Worm (Caenorhabditis elegans) whole organism, L4 larva: ENCODE data around the gene his-74.

ENCODE experiments used
- D1046.2 ChIP-seq: fragments of 200-800 bp; sonication (Bioruptor generic); IDR thresholded peaks from 2 replicates; pipeline ENCODE4 v1.3.6; 2022; ENCODE audit warnings: missing genetic modification characterization, missing compliant biosample characterization
- F10B5.3 ChIP-seq: sonication (generic microtip); optimal IDR thresholded peaks from 2 replicates; lab custom pipeline; 2016; ENCODE audit warnings: mild to moderate bottlenecking, missing genetic modification characterization, missing compliant biosample characterization
- F37D6.2 ChIP-seq: sonication (generic microtip); optimal IDR thresholded peaks from 2 replicates; lab custom pipeline; 2016; ENCODE audit warnings: mild to moderate bottlenecking, missing genetic modification characterization, missing compliant biosample characterization
- F49E8.2 ChIP-seq: sonication (generic microtip); optimal IDR thresholded peaks from 2 replicates; lab custom pipeline; 2016; ENCODE audit warnings: missing compliant biosample characterization, mild to moderate bottlenecking, missing genetic modification characterization, borderline replicate concordance
- Y105C5A.15 ChIP-seq: fragments of 200-800 bp; sonication (Bioruptor generic); IDR thresholded peaks from 2 replicates; pipeline ENCODE4 v1.3.6; 2022; ENCODE audit warnings: missing genetic modification characterization, missing compliant biosample characterization
- aha-1 ChIP-seq: fragments of 150-350 bp; peaks from one replicate; lab custom pipeline; 2014; ENCODE audit warnings: missing biosample characterization, missing genetic modification characterization
- aly-2 ChIP-seq: sonication (generic microtip); optimal IDR thresholded peaks from 2 replicates; lab custom pipeline; 2018; ENCODE audit warnings: missing biosample characterization, missing genetic modification characterization
- ceh-20 ChIP-seq: fragments of 200-800 bp; sonication (Bioruptor generic); IDR thresholded peaks from 2 replicates; pipeline ENCODE4 v1.3.6; 2022; ENCODE audit warnings: missing genetic modification reagents, missing genetic modification characterization, missing compliant biosample characterization
- ceh-28 ChIP-seq: fragments of 150-350 bp; optimal IDR thresholded peaks from 2 replicates; lab custom pipeline; 2014; ENCODE audit warnings: missing biosample characterization, missing genetic modification reagents, missing genetic modification characterization
- ceh-32 ChIP-seq: sonication (generic microtip); optimal IDR thresholded peaks from 2 replicates; lab custom pipeline; 2016; ENCODE audit warnings: mild to moderate bottlenecking, missing genetic modification characterization, missing compliant biosample characterization; ENCODE audit not compliant: poor library complexity
- ceh-62 ChIP-seq: sonication (generic microtip); optimal IDR thresholded peaks from 2 replicates; lab custom pipeline; 2017; ENCODE audit warnings: missing biosample characterization, missing genetic modification characterization
- cey-2 ChIP-seq: sonication (generic microtip); optimal IDR thresholded peaks from 3 replicates; lab custom pipeline; 2017; ENCODE audit warnings: missing genetic modification characterization, mild to moderate bottlenecking, missing compliant biosample characterization, antibody characterized with exemption, borderline replicate concordance; ENCODE audit not compliant: insufficient read depth
- ctbp-1 ChIP-seq: fragments of 200-800 bp; sonication (Bioruptor generic); IDR thresholded peaks from 2 replicates; pipeline ENCODE4 v1.3.6; 2022; ENCODE audit warnings: missing genetic modification reagents, missing genetic modification characterization, missing compliant biosample characterization
- daf-12 ChIP-seq: fragments of 150-350 bp; optimal IDR thresholded peaks from 2 replicates; lab custom pipeline; 2014; ENCODE audit warnings: missing biosample characterization, missing genetic modification reagents, missing genetic modification characterization
- daf-16 ChIP-seq, 3 experiments: sonication (generic microtip); optimal IDR thresholded peaks; 2 replicates each; lab custom pipeline; 2016 to 2017; ENCODE audit warnings: missing genetic modification characterization in 3 of 3, missing genetic modification reagents in 3 of 3, mild to moderate bottlenecking in 2 of 3, missing compliant biosample characterization in 2 of 3, missing biosample characterization in 1 of 3, moderate library complexity in 1 of 3
- daf-19 ChIP-seq: fragments of 200-800 bp; sonication (Bioruptor generic); conservative IDR thresholded peaks from 2 replicates; pipeline ENCODE4 v1.3.6; 2022; ENCODE audit warnings: missing genetic modification characterization, missing compliant biosample characterization
- dpl-1 ChIP-seq: fragments of 150-350 bp; optimal IDR thresholded peaks from 2 replicates; lab custom pipeline; 2014; ENCODE audit warnings: missing biosample characterization, missing genetic modification reagents, missing genetic modification characterization
- dve-1 ChIP-seq: sonication (generic microtip); optimal IDR thresholded peaks from 2 replicates; lab custom pipeline; 2017; ENCODE audit warnings: antibody characterized with exemption, mild to moderate bottlenecking, missing genetic modification characterization, missing compliant biosample characterization; ENCODE audit not compliant: insufficient read depth
- hlh-30 ChIP-seq: sonication (generic microtip); optimal IDR thresholded peaks from 2 replicates; lab custom pipeline; 2017; ENCODE audit warnings: antibody characterized with exemption, mild to moderate bottlenecking, missing genetic modification characterization, missing compliant biosample characterization; ENCODE audit not compliant: insufficient read depth
- hmg-1.1 ChIP-seq: fragments of 200-800 bp; sonication (Bioruptor generic); IDR thresholded peaks from 2 replicates; pipeline ENCODE4 v1.3.6; 2022; ENCODE audit warnings: missing genetic modification reagents, missing genetic modification characterization, missing compliant biosample characterization
- lim-7 ChIP-seq: fragments of 200-800 bp; sonication (Bioruptor generic); IDR thresholded peaks from 2 replicates; pipeline ENCODE4 v1.3.6; 2022; ENCODE audit warnings: missing genetic modification characterization, missing compliant biosample characterization
- lin-1 ChIP-seq: fragments of 200-800 bp; sonication (Bioruptor generic); IDR thresholded peaks from 2 replicates; pipeline ENCODE4 v1.3.6; 2022; ENCODE audit warnings: missing genetic modification reagents, missing genetic modification characterization, missing compliant biosample characterization
- lin-13 ChIP-seq: fragments of 150-350 bp; optimal IDR thresholded peaks from 2 replicates; lab custom pipeline; 2014; ENCODE audit warnings: missing biosample characterization, missing genetic modification reagents, missing genetic modification characterization
- lin-15B ChIP-seq: fragments of 150-350 bp; sonication (generic microtip); optimal IDR thresholded peaks from 3 replicates; lab custom pipeline; 2014; ENCODE audit warnings: missing biosample characterization, missing genetic modification characterization
- lin-29 ChIP-seq: fragments of 200-800 bp; sonication (Bioruptor generic); IDR thresholded peaks from 2 replicates; pipeline ENCODE4 v1.3.6; 2022; ENCODE audit warnings: missing genetic modification reagents, missing genetic modification characterization, missing compliant biosample characterization
- lin-38 ChIP-seq: fragments of 200-800 bp; sonication (Bioruptor generic); IDR thresholded peaks from 2 replicates; pipeline ENCODE4 v1.3.6; 2022; ENCODE audit warnings: missing genetic modification reagents, missing genetic modification characterization, missing compliant biosample characterization
- lin-39 ChIP-seq: fragments of 150-350 bp; optimal IDR thresholded peaks from 2 replicates; lab custom pipeline; 2014; ENCODE audit warnings: missing biosample characterization, missing genetic modification reagents, missing genetic modification characterization
- lir-3 ChIP-seq: sonication (generic microtip); optimal IDR thresholded peaks from 2 replicates; lab custom pipeline; 2016; ENCODE audit warnings: mild to moderate bottlenecking, missing genetic modification characterization, missing compliant biosample characterization
- lsy-2 ChIP-seq, 2 experiments: fragments of 150-350 bp in 1 of 2; sonication (generic microtip) in 1 of 2; optimal IDR thresholded peaks; 2 replicates each; lab custom pipeline; 2014 to 2017; ENCODE audit warnings: missing biosample characterization in 2 of 2, missing genetic modification characterization in 2 of 2
- madf-9 ChIP-seq: fragments of 200-800 bp; sonication (Bioruptor generic); conservative IDR thresholded peaks from 2 replicates; pipeline ENCODE4 v1.3.6; 2022; ENCODE audit warnings: missing genetic modification reagents, missing genetic modification characterization, missing compliant biosample characterization
- mdt-29 ChIP-seq: fragments of 200-800 bp; sonication (Bioruptor generic); IDR thresholded peaks from 2 replicates; pipeline ENCODE4 v1.3.6; 2022; ENCODE audit warnings: missing genetic modification reagents, missing genetic modification characterization, missing compliant biosample characterization
- mes-2 ChIP-seq: sonication (generic microtip); optimal IDR thresholded peaks from 2 replicates; lab custom pipeline; 2016; ENCODE audit warnings: missing genotype, mild to moderate bottlenecking, missing genetic modification characterization, missing compliant biosample characterization; ENCODE audit not compliant: poor library complexity, severe bottlenecking
- nhr-25 ChIP-seq: sonication (generic microtip); optimal IDR thresholded peaks from 2 replicates; lab custom pipeline; 2017; ENCODE audit warnings: missing genetic modification characterization, mild to moderate bottlenecking, missing compliant biosample characterization, antibody characterized with exemption, moderate library complexity, borderline replicate concordance; ENCODE audit not compliant: insufficient read depth
- nhr-6 ChIP-seq: fragments of 150-350 bp; optimal IDR thresholded peaks from 2 replicates; lab custom pipeline; 2014; ENCODE audit warnings: missing biosample characterization, missing genetic modification characterization
- nhr-76 ChIP-seq: fragments of 150-350 bp; optimal IDR thresholded peaks from 2 replicates; lab custom pipeline; 2014; ENCODE audit warnings: missing biosample characterization, missing genetic modification characterization
- nhr-77 ChIP-seq: fragments of 150-350 bp; optimal IDR thresholded peaks from 2 replicates; lab custom pipeline; 2014; ENCODE audit warnings: missing biosample characterization, missing genetic modification characterization
- pqm-1 ChIP-seq: sonication (generic microtip); optimal IDR thresholded peaks from 2 replicates; lab custom pipeline; 2017; ENCODE audit warnings: missing biosample characterization, missing genetic modification characterization
- sdz-12 ChIP-seq: fragments of 200-800 bp; sonication (Bioruptor generic); optimal IDR thresholded peaks from 2 replicates; lab custom pipeline; 2018; ENCODE audit warnings: mild to moderate bottlenecking, missing genetic modification characterization, missing compliant biosample characterization
- skn-1 ChIP-seq: fragments of 150-350 bp; optimal IDR thresholded peaks from 2 replicates; lab custom pipeline; 2014; ENCODE audit warnings: missing biosample characterization, missing genetic modification characterization
- snpc-1.2 ChIP-seq: fragments of 200-800 bp; sonication (Bioruptor generic); IDR thresholded peaks from 2 replicates; pipeline ENCODE4 v1.3.6; 2022; ENCODE audit warnings: missing genetic modification reagents, missing genetic modification characterization, missing compliant biosample characterization
- spr-1 ChIP-seq: sonication (generic microtip); optimal IDR thresholded peaks from 2 replicates; lab custom pipeline; 2016; ENCODE audit warnings: mild to moderate bottlenecking, missing genetic modification characterization, missing compliant biosample characterization
- spr-3 ChIP-seq: fragments of 200-800 bp; sonication (Bioruptor generic); optimal IDR thresholded peaks from 2 replicates; lab custom pipeline; 2018; ENCODE audit warnings: mild to moderate bottlenecking, missing genetic modification characterization, missing compliant biosample characterization
- tra-1 ChIP-seq: fragments of 200-800 bp; sonication (Bioruptor generic); IDR thresholded peaks from 2 replicates; pipeline ENCODE4 v1.3.6; 2022; ENCODE audit warnings: missing genetic modification reagents, missing genetic modification characterization, missing compliant biosample characterization
- unc-39 ChIP-seq: sonication (generic microtip); optimal IDR thresholded peaks from 2 replicates; lab custom pipeline; 2017; ENCODE audit warnings: missing biosample characterization, missing genetic modification characterization
- vab-7 ChIP-seq: fragments of 200-800 bp; sonication (Bioruptor generic); IDR thresholded peaks from 2 replicates; pipeline ENCODE4 v1.3.6; 2022; ENCODE audit warnings: missing genetic modification reagents, missing genetic modification characterization, missing compliant biosample characterization
- zag-1 ChIP-seq: fragments of 150-350 bp; optimal IDR thresholded peaks from 2 replicates; lab custom pipeline; 2014; ENCODE audit warnings: missing biosample characterization, missing genetic modification characterization
- zfp-3 ChIP-seq: fragments of 200-800 bp; sonication (Bioruptor generic); conservative IDR thresholded peaks from 2 replicates; pipeline ENCODE4 v1.3.6; 2022; ENCODE audit warnings: missing genetic modification reagents, missing genetic modification characterization, missing compliant biosample characterization
- zip-11 ChIP-seq: fragments of 200-800 bp; sonication (Bioruptor generic); IDR thresholded peaks from 2 replicates; pipeline ENCODE4 v1.3.6; 2022; ENCODE audit warnings: missing genetic modification characterization, missing compliant biosample characterization
- zip-2 ChIP-seq: fragments of 150-350 bp; optimal IDR thresholded peaks from 2 replicates; lab custom pipeline; 2014; ENCODE audit warnings: missing biosample characterization, missing genetic modification characterization
- ztf-7 ChIP-seq: fragments of 150-350 bp; optimal IDR thresholded peaks from 2 replicates; lab custom pipeline; 2014; ENCODE audit warnings: missing biosample characterization, missing genetic modification characterization

The his-74 gene

DNA sequence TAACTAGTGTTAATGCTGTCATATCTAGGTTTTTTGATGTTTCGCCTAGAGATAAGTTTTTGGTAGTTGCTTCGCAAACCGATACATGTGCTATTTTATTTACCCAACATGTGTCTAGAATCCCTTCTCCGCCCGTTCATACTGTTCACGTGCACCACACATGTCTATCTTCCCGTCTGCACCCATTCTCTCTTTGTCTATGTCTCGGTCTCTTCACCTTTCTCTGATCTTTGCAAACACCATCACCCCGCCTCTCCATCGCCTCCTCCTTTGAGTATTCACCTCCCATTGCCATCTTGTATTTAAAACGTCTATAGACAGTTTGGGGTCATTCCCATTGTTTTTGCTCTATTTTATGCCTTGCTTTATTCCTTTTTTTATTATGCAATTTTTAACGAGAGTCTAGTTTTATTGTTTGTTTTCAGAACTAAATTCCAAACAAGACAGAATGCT, 22.9 kb downstream of the his-74 start, which contains the start of gene F56H9.2 (continued):
- TF ChIP-seq ztf-7 (tag; lab: Kevin White, UChicago) (peak; percentile 50), hmg-1.1 (0 out of 2 replicates have a peak, but pooled peaks have one; percentile 34), D1046.2 (GFP tag; lab: Robert Waterston, UW) (no peak), lir-3 (no peak), lin-1 (GFP tag; lab: Robert Waterston, UW) (peak; percentile 60; the same call in 1 of the 2 replicates), hlh-30 (peak; percentile 94), ceh-28 (tag; lab: Kevin White, UChicago) (no peak), zfp-3 (GFP tag; lab: Robert Waterston, UW) (no peak; the same call in 1 of the 2 replicates), vab-7 (GFP tag; lab: Robert Waterston, UW) (no peak), ceh-62 (tag; lab: Kevin White, UChicago) (no peak), tra-1 (GFP tag; lab: Robert Waterston, UW) (peak; percentile 80; the same call in 1 of the 2 replicates), lin-29 (GFP tag; lab: Robert Waterston, UW) (no peak), spr-1 (tag; lab: Kevin White, UChicago) (peak; percentile 16), madf-9 (GFP tag; lab: Robert Waterston, UW) (no peak; the same call in 1 of the 2 replicates), zag-1 (tag; lab: Kevin White, UChicago) (no peak), skn-1 (tag; lab: Kevin White, UChicago) (no peak), ceh-20 (GFP tag; lab: Robert Waterston, UW) (peak; percentile 73), aha-1 (tag; lab: Kevin White, UChicago) (peak; percentile 97), lin-38 (GFP tag; lab: Robert Waterston, UW) (no peak), daf-19 (no peak), F10B5.3 (tag; lab: Kevin White, UChicago) (no peak), zip-11 (no peak), lin-13 (GFP tag; lab: Kevin White, UChicago) (peak; percentile 8), Y105C5A.15 (GFP tag; lab: Robert Waterston, UW) (no peak), mes-2 (tag; lab: Kevin White, UChicago) (no peak), dve-1 (tag; lab: Kevin White, UChicago) (peak; percentile 86), sdz-12 (no peak), nhr-77 (tag; lab: Kevin White, UChicago) (peak; percentile 59), pqm-1 (no peak), F49E8.2 (no peak), cey-2 (peak; percentile 49), lin-15B (no peak), spr-3 (no peak), ceh-32 (tag; lab: Kevin White, UChicago) (no peak), lsy-2 (tag; optimal IDR thresholded peaks at IDR 0.05; lab: Kevin White, UChicago) (peak; percentile 59 to 60), dpl-1 (GFP tag; lab: Kevin White, UChicago) (peak; percentile 40), aly-2 (tag; lab: Kevin White, UChicago) (no peak), lin-39 (tag; lab: Kevin White, UChicago) (no peak), unc-39 (tag; lab: Kevin White, UChicago) (no peak), daf-12 (tag; lab: Kevin White, UChicago) (no peak), mdt-29 (GFP tag; lab: Robert Waterston, UW) (peak; percentile 36; the same call in 1 of the 2 replicates), nhr-76 (tag; lab: Kevin White, UChicago) (no peak), lim-7 (GFP tag; lab: Robert Waterston, UW) (no peak), F37D6.2 (tag; lab: Kevin White, UChicago) (no peak), zip-2 (tag; lab: Kevin White, UChicago) (no peak), daf-16 (GFP tag; optimal IDR thresholded peaks at IDR 0.05; lab: Kevin White, UChicago) (peak; percentile 52 to 55), daf-16 (tag; optimal IDR thresholded peaks at IDR 0.05; lab: Kevin White, UChicago) (peak; percentile 94), ctbp-1 (GFP tag; lab: Robert Waterston, UW) (0 out of 2 replicates have a peak, but pooled peaks have one; percentile 12), nhr-6 (tag; lab: Kevin White, UChicago) (peak; percentile 88), snpc-1.2 (no peak), nhr-25 (tag; lab: Kevin White, UChicago) (peak; percentile 67)
